Worm (Caenorhabditis elegans) whole organism, L4 larva: ENCODE results near the gene F19C7.8.

ENCODE experiments used
- ceh-44 ChIP-seq: fragments of 200-800 bp; sonication (Bioruptor generic); IDR thresholded peaks from 2 replicates; pipeline ENCODE4 v1.3.6; 2022; ENCODE audit warnings: missing genetic modification reagents, missing genetic modification characterization, missing compliant biosample characterization
- duxl-1 ChIP-seq: sonication (generic microtip); optimal IDR thresholded peaks from 2 replicates; lab custom pipeline; 2016; ENCODE audit warnings: mild to moderate bottlenecking, missing genetic modification characterization, moderate library complexity, missing compliant biosample characterization; ENCODE audit not compliant: poor library complexity
- egl-43 ChIP-seq: fragments of 200-800 bp; sonication (Bioruptor generic); IDR thresholded peaks from 2 replicates; pipeline ENCODE4 v1.3.6; 2022; ENCODE audit warnings: missing genetic modification reagents, missing genetic modification characterization, missing compliant biosample characterization
- fkh-10 ChIP-seq: fragments of 150-350 bp; optimal IDR thresholded peaks from 2 replicates; lab custom pipeline; 2014; ENCODE audit warnings: missing biosample characterization, missing genetic modification reagents, missing genetic modification characterization
- fos-1 ChIP-seq: fragments of 150-350 bp; optimal IDR thresholded peaks from 2 replicates; lab custom pipeline; 2014; ENCODE audit warnings: missing biosample characterization, missing genetic modification characterization
- snpc-4 ChIP-seq: fragments of 150-350 bp; optimal IDR thresholded peaks from 2 replicates; lab custom pipeline; 2014; ENCODE audit warnings: missing biosample characterization, missing genetic modification characterization
- unc-62 ChIP-seq, 3 experiments: fragments of 150-350 bp in 1 of 3; sonication (generic microtip); optimal IDR thresholded peaks in 2 of 3; peaks in 1 of 3; 1 replicate in 1 of 3; 2 replicates in 2 of 3; lab custom pipeline; 2014 to 2017; ENCODE audit warnings: missing biosample characterization in 3 of 3, missing genetic modification characterization in 3 of 3, missing genetic modification reagents in 3 of 3, missing genotype in 1 of 3

DNA sequence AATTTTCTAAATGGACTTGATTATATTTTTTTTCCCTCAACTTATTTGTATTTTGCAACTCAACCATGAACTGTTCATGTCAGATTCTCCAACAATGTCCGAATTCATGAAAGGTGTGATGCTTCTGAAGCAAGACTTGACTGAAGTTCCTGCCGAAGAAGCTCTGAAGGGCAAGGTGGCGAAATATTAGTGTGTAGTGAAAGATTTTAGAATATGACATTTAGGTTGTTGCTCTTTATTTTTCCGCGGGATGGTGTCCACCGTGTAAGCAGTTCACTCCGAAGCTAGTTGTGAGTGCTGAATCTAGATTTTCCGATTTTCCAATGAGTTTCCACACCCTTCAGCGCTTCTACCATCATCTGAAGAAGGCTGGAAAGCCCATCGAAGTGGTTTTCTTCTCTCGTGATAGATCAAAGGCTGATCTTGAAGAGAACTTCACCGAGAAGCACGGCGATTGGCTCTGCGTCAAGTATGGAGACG is 14.5 kb upstream of the F19C7.8 start, which contains the start of gene F29B9.5:
- no peak for TF ChIP-seq egl-43 (GFP tag; lab: Robert Waterston, UW)
- no peak for TF ChIP-seq fkh-10 (GFP tag; lab: Kevin White, UChicago)
- TF ChIP-seq ceh-44 (GFP tag; lab: Robert Waterston, UW): no peak
- TF ChIP-seq unc-62 (GFP tag; optimal IDR thresholded peaks at IDR 0.05 in 1 of 2; lab: Kevin White, UChicago): no peak
- no peak for TF ChIP-seq unc-62 (tag; optimal IDR thresholded peaks at IDR 0.05; lab: Kevin White, UChicago)
- TF ChIP-seq fos-1: no peak
- no peak for TF ChIP-seq snpc-4 (tag; lab: Kevin White, UChicago)
- TF ChIP-seq duxl-1 (tag; lab: Kevin White, UChicago): no peak
